Fruit fly (Drosophila melanogaster) whole organism, embryonic: ENCODE data around the gene CG12112.

Source experiments
- Ada2b ChIP-seq: fragments of 200-800 bp; sonication (Bioruptor generic); IDR thresholded peaks from 2 replicates; pipeline ENCODE4 v1.3.6; 2022; ENCODE audit warnings: missing biosample characterization, missing genetic modification characterization
- CG11723 ChIP-seq: fragments of 200-800 bp; sonication (Bioruptor generic); optimal IDR thresholded peaks from 2 replicates; lab custom pipeline; 2017; ENCODE audit warnings: missing biosample characterization, mild to moderate bottlenecking, missing genetic modification characterization
- CG12236 ChIP-seq: fragments of 200-800 bp; sonication (Bioruptor generic); optimal IDR thresholded peaks from 2 replicates; lab custom pipeline; 2016; ENCODE audit warnings: missing biosample characterization, missing genetic modification characterization
- CG31441 ChIP-seq: fragments of 200-800 bp; sonication (Bioruptor generic); IDR thresholded peaks from 2 replicates; pipeline ENCODE4 v1.3.6; 2022; ENCODE audit warnings: missing biosample characterization, missing genetic modification characterization
- Drgx ChIP-seq: fragments of 200-800 bp; sonication (Bioruptor generic); IDR thresholded peaks from 2 replicates; pipeline ENCODE4 v1.3.6; 2022; ENCODE audit warnings: missing biosample characterization, missing genetic modification characterization
- Nf-YC ChIP-seq: fragments of 200-800 bp; optimal IDR thresholded peaks from 3 replicates; lab custom pipeline; 2019; ENCODE audit warnings: missing biosample characterization, mild to moderate bottlenecking, missing genetic modification characterization, moderate library complexity
- bab2 ChIP-seq: fragments of 200-800 bp; sonication (Bioruptor generic); optimal IDR thresholded peaks from 2 replicates; lab custom pipeline; 2016; ENCODE audit warnings: missing biosample characterization, missing genetic modification characterization
- cg ChIP-seq: fragments of 200-800 bp; sonication (Bioruptor generic); optimal IDR thresholded peaks from 3 replicates; lab custom pipeline; 2019; ENCODE audit warnings: missing biosample characterization, mild to moderate bottlenecking, missing genetic modification characterization, moderate library complexity
- crp ChIP-seq, 2 experiments: fragments of 200-800 bp; sonication (Bioruptor generic); optimal IDR thresholded peaks; 2 replicates in 1 of 2; 3 replicates in 1 of 2; lab custom pipeline; 2017; ENCODE audit warnings: missing biosample characterization in 2 of 2, missing genetic modification characterization in 2 of 2, mild to moderate bottlenecking in 1 of 2, moderate library complexity in 1 of 2
- grn ChIP-seq: fragments of 200-800 bp; sonication (Bioruptor generic); optimal IDR thresholded peaks from 3 replicates; lab custom pipeline; 2017; ENCODE audit warnings: missing biosample characterization, missing genetic modification characterization
- kah ChIP-seq: fragments of 200-800 bp; sonication (Bioruptor generic); optimal IDR thresholded peaks from 2 replicates; lab custom pipeline; 2018; ENCODE audit warnings: missing biosample characterization, mild to moderate bottlenecking, missing genetic modification characterization
- sob ChIP-seq: fragments of 200-800 bp; sonication (Bioruptor generic); IDR thresholded peaks from 2 replicates; pipeline ENCODE4 v1.3.6; 2022; ENCODE audit warnings: missing biosample characterization, missing genetic modification characterization
- stwl ChIP-seq: fragments of 200-800 bp; sonication (Bioruptor generic); optimal IDR thresholded peaks from 3 replicates; lab custom pipeline; 2018; ENCODE audit warnings: missing biosample characterization, mild to moderate bottlenecking, missing genetic modification characterization, moderate library complexity
- tio ChIP-seq: fragments of 200-800 bp; sonication (Bioruptor generic); optimal IDR thresholded peaks from 2 replicates; lab custom pipeline; 2017; ENCODE audit warnings: missing biosample characterization, missing genetic modification characterization, inconsistent platforms

DNA sequence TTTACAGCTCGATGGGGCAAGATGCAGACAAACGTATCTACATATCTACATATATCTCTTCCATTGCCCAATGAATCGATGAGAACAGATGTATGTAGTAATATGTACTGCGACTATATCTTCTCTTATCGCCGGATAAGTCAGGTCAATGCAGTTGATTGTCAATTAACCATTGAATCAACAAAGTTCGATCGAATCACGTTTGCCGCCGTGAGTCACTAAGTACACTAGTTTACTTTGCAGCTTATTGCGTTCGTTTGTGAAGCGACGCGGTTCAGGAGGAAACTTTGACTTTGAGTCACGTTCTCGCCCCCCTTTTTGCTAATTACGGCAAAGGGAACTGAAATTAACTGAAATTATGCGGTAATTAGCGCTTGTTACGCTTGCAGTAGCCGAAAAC, 20.8 kb upstream of the CG12112 start:
- TF ChIP-seq kah (GFP tag; lab: Kevin White, UChicago) (no peak), bab2 (no peak), Drgx (GFP tag; lab: Robert Waterston, UW) (no peak), CG11723 (GFP tag; lab: Kevin White, UChicago) (no peak), CG31441 (GFP tag; lab: Robert Waterston, UW) (no peak), crp (GFP tag; optimal IDR thresholded peaks at IDR 0.05; lab: Kevin White, UChicago) (no peak), Ada2b (GFP tag; lab: Robert Waterston, UW) (no peak), sob (GFP tag; lab: Robert Waterston, UW) (no peak), CG12236 (no peak), Nf-YC (tag; lab: Kevin White, UChicago) (no peak), grn (no peak), stwl (tag; lab: Kevin White, UChicago) (no peak), cg (GFP tag; lab: Kevin White, UChicago) (no peak), tio (GFP tag; lab: Kevin White, UChicago) (no peak)
